6 worm cellular contexts compared by ENCODE assay signal in genomic region chrIII:3308940-3309339, ce11.
TF ChIP-seq lines count a peak whose summit lies in the region.

No protein-coding gene starts in this region.

TF ChIP-seq in whole organism, L1 larva, 84 proteins besides CTCF, POLR2A, EP300 and RAD21:
- peak; percentile 91 for TF ChIP-seq blmp-1 (tag; optimal IDR thresholded peaks at IDR 0.05; lab: Kevin White, UChicago)
- TF ChIP-seq efl-1 (optimal IDR thresholded peaks at IDR 0.05; lab: Kevin White, UChicago): peak in 1 of 2 experiments; percentile 4
- TF ChIP-seq efl-1 (GFP tag; optimal IDR thresholded peaks at IDR 0.05 in 1 of 2; lab: Kevin White, UChicago): no peak
- TF ChIP-seq hlh-4 (tag; optimal IDR thresholded peaks at IDR 0.05; lab: Kevin White, UChicago): no peak
- peak; percentile 4 for TF ChIP-seq skn-1 (tag; optimal IDR thresholded peaks at IDR 0.05; lab: Kevin White, UChicago)
- TF ChIP-seq F16B12.6 (tag; optimal IDR thresholded peaks at IDR 0.05; lab: Kevin White, UChicago): no peak
- peak; percentile 37 for TF ChIP-seq mep-1 (tag; optimal IDR thresholded peaks at IDR 0.05; lab: Kevin White, UChicago)
- no peak for TF ChIP-seq fkh-8 (tag; optimal IDR thresholded peaks at IDR 0.05; lab: Kevin White, UChicago)
- TF ChIP-seq snu-23 (GFP tag; optimal IDR thresholded peaks at IDR 0.05; lab: Kevin White, UChicago): peak; percentile 27
- peak; percentile 28 for TF ChIP-seq nhr-71 (tag; optimal IDR thresholded peaks at IDR 0.05; lab: Kevin White, UChicago)
- TF ChIP-seq lin-35 (GFP tag; optimal IDR thresholded peaks at IDR 0.05; lab: Kevin White, UChicago): peak in 1 of 2 experiments; percentile 20

TF ChIP-seq in whole organism, L2 larva, 48 proteins besides CTCF, POLR2A, EP300 and RAD21:
- TF ChIP-seq unc-39 (tag; optimal IDR thresholded peaks at IDR 0.05; lab: Kevin White, UChicago) (no peak), fos-1 (tag; optimal IDR thresholded peaks at IDR 0.05; lab: Kevin White, UChicago) (peak; percentile 4), nhr-12 (tag; optimal IDR thresholded peaks at IDR 0.05; lab: Kevin White, UChicago) (no peak), elt-1 (tag; optimal IDR thresholded peaks at IDR 0.05; lab: Kevin White, UChicago) (no peak), nhr-237 (tag; optimal IDR thresholded peaks at IDR 0.05; lab: Kevin White, UChicago) (no peak), snpc-4 (tag; optimal IDR thresholded peaks at IDR 0.05; lab: Kevin White, UChicago) (no peak), peb-1 (tag; optimal IDR thresholded peaks at IDR 0.05; lab: Kevin White, UChicago) (no peak), mbf-1 (tag; optimal IDR thresholded peaks at IDR 0.05; lab: Kevin White, UChicago) (no peak), nhr-25 (tag; optimal IDR thresholded peaks at IDR 0.05; lab: Kevin White, UChicago) (no peak), ama-1 (optimal IDR thresholded peaks at IDR 0.05; lab: Kevin White, UChicago) (no peak), zag-1 (tag; optimal IDR thresholded peaks at IDR 0.05; lab: Kevin White, UChicago) (no peak), ceh-82 (tag; optimal IDR thresholded peaks at IDR 0.05; lab: Kevin White, UChicago) (no peak), nhr-77 (tag; optimal IDR thresholded peaks at IDR 0.05; lab: Kevin White, UChicago) (no peak), unc-62 (GFP tag; optimal IDR thresholded peaks at IDR 0.05; lab: Kevin White, UChicago) (no peak), blmp-1 (tag; optimal IDR thresholded peaks at IDR 0.05; lab: Kevin White, UChicago; ENCODE audit: insufficient read depth) (peak; percentile 55), C34F6.9 (tag; optimal IDR thresholded peaks at IDR 0.05; lab: Kevin White, UChicago) (peak; percentile 34), lsy-2 (tag; optimal IDR thresholded peaks at IDR 0.05; lab: Kevin White, UChicago) (peak in 1 of 2 experiments; percentile 34)

TF ChIP-seq in whole organism, L3 larva, 47 proteins besides CTCF, POLR2A, EP300 and RAD21:
- TF ChIP-seq hmg-11 (tag; optimal IDR thresholded peaks at IDR 0.05; lab: Kevin White, UChicago): peak; percentile 37
- TF ChIP-seq egl-5 (tag; optimal IDR thresholded peaks at IDR 0.05; lab: Kevin White, UChicago): peak; percentile 10
- TF ChIP-seq nhr-23 (tag; optimal IDR thresholded peaks at IDR 0.05; lab: Kevin White, UChicago): peak; percentile 26
- TF ChIP-seq nhr-67 (tag; optimal IDR thresholded peaks at IDR 0.05; lab: Kevin White, UChicago): no peak
- TF ChIP-seq pha-4 (tag; optimal IDR thresholded peaks at IDR 0.05; lab: Kevin White, UChicago): peak; percentile 59
- TF ChIP-seq nfya-1 (tag; optimal IDR thresholded peaks at IDR 0.05; lab: Kevin White, UChicago; ENCODE audit: insufficient read depth): peak; percentile 36
- TF ChIP-seq elt-2 (tag; optimal IDR thresholded peaks at IDR 0.05; lab: Kevin White, UChicago): no peak

TF ChIP-seq in whole organism, L4 larva, 104 proteins besides CTCF, POLR2A, EP300 and RAD21:
- TF ChIP-seq ceh-62 (tag; optimal IDR thresholded peaks at IDR 0.05; lab: Kevin White, UChicago) (no peak), mdl-1 (tag; optimal IDR thresholded peaks at IDR 0.05; lab: Kevin White, UChicago) (peak in 1 of 2 experiments; percentile 26), nhr-48 (tag; optimal IDR thresholded peaks at IDR 0.05; lab: Kevin White, UChicago) (peak; percentile 9), cey-2 (tag; optimal IDR thresholded peaks at IDR 0.05; lab: Kevin White, UChicago; ENCODE audit: borderline replicate concordance, insufficient read depth) (peak; percentile 7), daf-16 (GFP tag; optimal IDR thresholded peaks at IDR 0.05; lab: Kevin White, UChicago) (no peak), daf-16 (tag; optimal IDR thresholded peaks at IDR 0.05; lab: Kevin White, UChicago) (peak; percentile 40), hlh-30 (tag; optimal IDR thresholded peaks at IDR 0.05; lab: Kevin White, UChicago; ENCODE audit: insufficient read depth) (peak; percentile 54), dve-1 (tag; optimal IDR thresholded peaks at IDR 0.05; lab: Kevin White, UChicago; ENCODE audit: insufficient read depth) (peak; percentile 31), lin-13 (GFP tag; optimal IDR thresholded peaks at IDR 0.05; lab: Kevin White, UChicago) (no peak), ctbp-1 (GFP tag; IDR thresholded peaks at IDR 0.05; lab: Robert Waterston, UW) (no peak), mep-1 (tag; optimal IDR thresholded peaks at IDR 0.05; lab: Kevin White, UChicago) (peak; percentile 1), lsy-2 (tag; optimal IDR thresholded peaks at IDR 0.05; lab: Kevin White, UChicago) (peak in 1 of 2 experiments; percentile 4), nhr-28 (tag; optimal IDR thresholded peaks at IDR 0.05; lab: Kevin White, UChicago) (peak; percentile 37), spr-1 (tag; optimal IDR thresholded peaks at IDR 0.05; lab: Kevin White, UChicago) (no peak), nhr-6 (tag; optimal IDR thresholded peaks at IDR 0.05; lab: Kevin White, UChicago) (peak; percentile 49), dpl-1 (GFP tag; optimal IDR thresholded peaks at IDR 0.05; lab: Kevin White, UChicago) (peak; percentile 1), rbr-2 (tag; optimal IDR thresholded peaks at IDR 0.05; lab: Kevin White, UChicago) (no peak), mes-2 (tag; optimal IDR thresholded peaks at IDR 0.05; lab: Kevin White, UChicago; ENCODE audit: poor library complexity, severe bottlenecking) (peak; percentile 9), hlh-11 (tag; optimal IDR thresholded peaks at IDR 0.05; lab: Kevin White, UChicago) (peak; percentile 36)

TF ChIP-seq in whole organism, mixed stage, embryonic, 35 proteins besides CTCF, POLR2A, EP300 and RAD21:
- TF ChIP-seq drap-1 (GFP tag; optimal IDR thresholded peaks at IDR 0.05; lab: Kevin White, UChicago): no peak
- TF ChIP-seq pha-4 (tag; optimal IDR thresholded peaks at IDR 0.05; lab: Kevin White, UChicago): no peak
- TF ChIP-seq hlh-1 (tag; optimal IDR thresholded peaks at IDR 0.05; lab: Kevin White, UChicago): no peak
- no peak for TF ChIP-seq ceh-39 (tag; optimal IDR thresholded peaks at IDR 0.05; lab: Kevin White, UChicago)
- peak; percentile 2 for TF ChIP-seq nhr-237 (tag; optimal IDR thresholded peaks at IDR 0.05; lab: Kevin White, UChicago)
- TF ChIP-seq sem-2 (GFP tag; optimal IDR thresholded peaks at IDR 0.05; lab: Kevin White, UChicago): no peak
- TF ChIP-seq blmp-1 (tag; optimal IDR thresholded peaks at IDR 0.05; lab: Kevin White, UChicago): no peak

TF ChIP-seq in whole organism, young adult, 124 proteins besides CTCF, POLR2A, EP300 and RAD21:
- TF ChIP-seq hsf-1 (GFP tag; IDR thresholded peaks at IDR 0.05; lab: Robert Waterston, UW) (no peak), B0336.3 (GFP tag; IDR thresholded peaks at IDR 0.05; lab: Robert Waterston, UW) (no peak), dpl-1 (GFP tag; optimal IDR thresholded peaks at IDR 0.05; lab: Kevin White, UChicago) (no peak), hmg-1.2 (GFP tag; IDR thresholded peaks at IDR 0.05; lab: Robert Waterston, UW) (peak; percentile 49; the same call in 1 of the 2 replicates)
